Fruit fly (Drosophila melanogaster) whole organism, wandering third instar larva: ENCODE measurements around the gene LManVI.

Experiments used
- Dif ChIP-seq: fragments of 200-275, 200-300 bp; sonication (Bioruptor generic); optimal IDR thresholded peaks from 2 replicates; lab custom pipeline; 2018; ENCODE audit warnings: missing biosample characterization, missing genetic modification characterization; ENCODE audit not compliant: partially characterized antibody
- h ChIP-seq: fragments of 200-800 bp; sonication (Bioruptor generic); optimal IDR thresholded peaks from 3 replicates; lab custom pipeline; 2016; ENCODE audit warnings: missing biosample characterization, mild to moderate bottlenecking, missing genetic modification characterization
- pan ChIP-seq: fragments of >200 bp; optimal IDR thresholded peaks from 2 replicates; lab custom pipeline; 2017

DNA sequence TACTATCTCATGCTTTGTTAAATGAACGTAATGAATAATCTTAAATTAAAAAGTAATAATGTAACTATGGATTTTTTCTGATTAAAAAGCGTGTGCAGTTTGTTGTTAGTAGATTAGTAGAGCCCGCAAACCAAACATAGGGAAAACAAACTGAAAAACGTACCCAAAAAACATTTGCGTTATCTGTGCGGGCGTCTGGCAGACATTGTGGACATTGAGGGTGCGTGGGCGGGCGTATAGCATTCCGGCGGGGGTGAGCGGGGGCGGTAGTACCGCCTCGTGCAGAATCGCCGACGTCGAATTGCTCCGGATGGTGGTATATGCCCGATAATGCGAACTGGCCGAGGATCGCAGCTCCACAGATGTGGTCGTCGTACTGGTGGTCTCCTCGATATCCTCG is 46.7 kb downstream of the LManVI start:
- TF ChIP-seq h: no peak
- no peak for TF ChIP-seq pan
- no peak for TF ChIP-seq Dif (GFP tag; lab: Kevin White, UChicago)
